Worm (Caenorhabditis elegans): ENCODE measurements around the gene lsm-4.

Gene lsm-4

ce11 chrII:7228646-7229200, 24.2 kb downstream of the lsm-4 start, which contains the start of gene F32A5.4:
F32A5.4 (plus strand) TSS chrII:7229150.
- no peak for TF ChIP-seq flh-1 (GFP tag; optimal IDR thresholded peaks at IDR 0.05)
- TF ChIP-seq ceh-43 (GFP tag; optimal IDR thresholded peaks at IDR 0.05), result no peak

DNA sequence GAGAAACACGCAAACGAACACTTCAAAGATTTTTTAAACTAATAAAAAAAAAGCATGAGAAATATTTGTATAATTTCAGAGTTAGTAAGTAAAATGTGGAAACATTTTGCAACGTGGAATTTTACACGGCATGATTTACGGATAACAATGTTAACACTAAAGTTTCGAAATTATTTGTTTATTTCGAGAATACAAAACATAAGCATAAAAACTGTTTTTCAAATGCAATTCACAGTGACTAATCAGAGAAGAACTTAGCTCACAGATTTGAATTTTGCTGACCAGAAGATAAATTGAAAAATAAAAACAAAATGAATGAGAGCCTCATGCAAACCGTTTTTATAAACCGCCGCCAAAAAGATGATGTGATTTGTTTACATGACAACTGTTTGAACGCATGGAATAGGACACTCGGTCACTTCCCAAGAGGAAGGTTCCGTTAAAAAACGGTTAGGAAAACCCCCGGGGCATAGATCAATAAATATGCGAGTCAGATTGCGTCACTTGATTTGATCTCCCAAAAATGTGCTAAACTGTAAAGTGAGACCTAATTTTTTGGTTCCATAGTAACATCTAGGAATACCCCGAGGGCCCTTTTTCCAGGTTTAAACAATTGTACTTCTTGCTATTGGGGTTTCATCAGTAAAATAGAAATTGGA, 27.0 kb downstream of the lsm-4 start, which contains the start of gene clh-3:
clh-3 (minus strand) TSS at position 51 of the 659 bp plus-strand sequence.
- TF ChIP-seq lin-32 (GFP tag; optimal IDR thresholded peaks at IDR 0.05) (no peak), flh-1 (GFP tag; optimal IDR thresholded peaks at IDR 0.05) (no peak), nhr-12 (tag; optimal IDR thresholded peaks at IDR 0.05) (no peak), unc-120 (tag; optimal IDR thresholded peaks at IDR 0.05; ENCODE audit: poor library complexity, severe bottlenecking) (no peak), lsy-2 (tag; optimal IDR thresholded peaks at IDR 0.05) (no peak), elt-3 (tag; optimal IDR thresholded peaks at IDR 0.05) (no peak), sem-2 (GFP tag; optimal IDR thresholded peaks at IDR 0.05) (no peak), pha-4 (tag; optimal IDR thresholded peaks at IDR 0.05) (no peak), ces-1 (GFP tag; optimal IDR thresholded peaks at IDR 0.05) (no peak), nhr-76 (tag; optimal IDR thresholded peaks at IDR 0.05) (no peak), unc-62 (GFP tag; optimal IDR thresholded peaks at IDR 0.05) (no peak)

- TF ChIP-seq blmp-1 (tag; optimal IDR thresholded peaks at IDR 0.05), result no peak
- no peak for TF ChIP-seq ceh-39 (tag; optimal IDR thresholded peaks at IDR 0.05)
- TF ChIP-seq pha-4 (tag; optimal IDR thresholded peaks at IDR 0.05), result no peak
- TF ChIP-seq flh-1 (GFP tag; optimal IDR thresholded peaks at IDR 0.05), result no peak
- TF ChIP-seq ceh-43 (GFP tag; optimal IDR thresholded peaks at IDR 0.05), result no peak
- no peak for TF ChIP-seq mep-1 (tag; optimal IDR thresholded peaks at IDR 0.05)
- no peak for TF ChIP-seq ceh-83 (GFP tag; optimal IDR thresholded peaks at IDR 0.05)
- TF ChIP-seq bed-3 (GFP tag; optimal IDR thresholded peaks at IDR 0.05), result no peak
- TF ChIP-seq nhr-28 (tag; optimal IDR thresholded peaks at IDR 0.05), result no peak
- TF ChIP-seq tbx-8 (GFP tag; optimal IDR thresholded peaks at IDR 0.05), result no peak
- TF ChIP-seq nhr-2 (tag; optimal IDR thresholded peaks at IDR 0.05), result no peak
- no peak for TF ChIP-seq snpc-4 (tag; optimal IDR thresholded peaks at IDR 0.05)
- TF ChIP-seq unc-62 (GFP tag; optimal IDR thresholded peaks at IDR 0.05), result no peak
- TF ChIP-seq nhr-76 (tag; optimal IDR thresholded peaks at IDR 0.05), result no peak
Observed at ce11 chrII:7224074-7224473, 28.9 kb downstream of the lsm-4 start.

DNA sequence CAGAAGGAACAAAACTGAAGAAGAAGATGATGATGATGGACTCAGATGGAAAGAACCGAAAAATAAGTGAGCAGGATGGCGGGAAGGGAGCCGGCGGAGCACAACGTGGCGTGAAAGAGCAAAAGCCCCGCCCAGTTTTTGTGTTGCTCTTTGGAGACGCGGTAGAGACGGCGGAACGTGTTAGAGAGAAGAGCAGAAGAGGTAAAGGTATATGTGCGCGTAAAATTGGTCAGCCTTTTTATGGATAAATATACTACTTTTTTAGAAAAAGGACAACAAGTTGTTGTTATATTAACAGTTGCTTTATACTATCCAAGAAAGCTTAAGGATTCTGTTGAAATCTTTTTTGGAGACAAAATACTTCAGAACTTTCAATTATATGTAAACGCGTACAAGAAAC, 35.9 kb downstream of the lsm-4 start, which contains the start of gene E04F6.10:
E04F6.10 (minus strand) TSS at position 101 of the 400 bp plus-strand sequence.
- TF ChIP-seq mab-5 (tag; optimal IDR thresholded peaks at IDR 0.05), result no peak

DNA sequence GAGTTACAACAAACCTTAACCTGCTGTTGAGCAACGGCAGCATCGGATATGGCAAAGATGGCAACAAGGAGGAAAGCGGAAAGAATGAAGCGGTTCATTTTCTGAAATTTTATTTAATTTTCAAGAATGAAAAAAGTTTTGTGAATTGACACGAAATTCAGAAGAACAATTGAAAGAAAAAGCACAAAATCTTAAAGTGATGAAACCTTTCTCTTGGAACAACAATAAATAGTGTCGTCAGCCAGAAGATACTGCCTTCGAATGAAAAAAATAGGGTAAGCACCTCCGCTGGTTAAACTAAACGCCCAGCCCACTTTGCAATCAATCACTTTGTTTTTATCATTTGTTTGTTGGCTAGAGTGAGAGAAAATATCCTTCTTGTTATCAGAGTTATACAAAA, 40.9 kb downstream of the lsm-4 start, which contains the start of gene E04F6.9:
E04F6.9 (minus strand) TSS at position 101 of the 400 bp plus-strand sequence.
- no peak for TF ChIP-seq mls-2 (tag; optimal IDR thresholded peaks at IDR 0.05)
- no peak for TF ChIP-seq lsy-2 (tag; optimal IDR thresholded peaks at IDR 0.05)
- TF ChIP-seq unc-120 (tag; optimal IDR thresholded peaks at IDR 0.05; ENCODE audit: poor library complexity, severe bottlenecking), result no peak

- TF ChIP-seq sptf-1 (tag; optimal IDR thresholded peaks at IDR 0.05) (no peak), zip-8 (tag; optimal IDR thresholded peaks at IDR 0.05) (no peak), elt-3 (tag; optimal IDR thresholded peaks at IDR 0.05) (no peak), drap-1 (GFP tag; optimal IDR thresholded peaks at IDR 0.05) (no peak), nhr-12 (tag; optimal IDR thresholded peaks at IDR 0.05) (no peak), nhr-2 (tag; optimal IDR thresholded peaks at IDR 0.05) (no peak), mls-2 (tag; optimal IDR thresholded peaks at IDR 0.05) (no peak), mep-1 (tag; optimal IDR thresholded peaks at IDR 0.05) (no peak), lsy-2 (tag; optimal IDR thresholded peaks at IDR 0.05) (no peak), ceh-83 (GFP tag; optimal IDR thresholded peaks at IDR 0.05) (no peak), nhr-76 (tag; optimal IDR thresholded peaks at IDR 0.05) (no peak), lin-13 (tag; optimal IDR thresholded peaks at IDR 0.05) (no peak), unc-39 (tag; optimal IDR thresholded peaks at IDR 0.05) (no peak), ztf-11 (tag; optimal IDR thresholded peaks at IDR 0.05) (no peak), pha-4 (tag; optimal IDR thresholded peaks at IDR 0.05) (no peak), nhr-28 (tag; optimal IDR thresholded peaks at IDR 0.05) (no peak), ces-1 (GFP tag; optimal IDR thresholded peaks at IDR 0.05) (no peak), nhr-237 (tag; optimal IDR thresholded peaks at IDR 0.05) (no peak)
Observed at ce11 chrII:7211280-7211679, 41.7 kb downstream of the lsm-4 start, which contains the start of gene E04F6.8. E04F6.8 (minus strand) TSS chrII:7211380.
